Fruit fly (Drosophila melanogaster) whole organism, embryonic: Measurements from ENCODE around the gene CG11095.

Experiments used
- Asciz ChIP-seq: fragments of 200-800 bp; sonication (Bioruptor generic); optimal IDR thresholded peaks from 2 replicates; lab custom pipeline; 2017; ENCODE audit warnings: missing biosample characterization, mild to moderate bottlenecking, missing genetic modification characterization, missing genetic modification reagents
- Bgb ChIP-seq: fragments of 200-800 bp; sonication (Bioruptor generic); IDR thresholded peaks from 2 replicates; pipeline ENCODE4 v1.3.6; 2022; ENCODE audit warnings: missing biosample characterization, missing genetic modification characterization; ENCODE audit not compliant: partially characterized antibody
- CG10959 ChIP-seq: fragments of 200-800 bp; sonication (Bioruptor generic); IDR thresholded peaks from 2 replicates; pipeline ENCODE4 v1.3.6; 2022; ENCODE audit warnings: missing biosample characterization, missing genetic modification characterization
- CG11695 ChIP-seq: fragments of 200-800 bp; sonication (Bioruptor generic); IDR thresholded peaks from 3 replicates; pipeline ENCODE4 v1.3.6; 2022; ENCODE audit warnings: missing biosample characterization, missing genetic modification characterization
- CG12104 ChIP-seq: fragments of 200-800 bp; sonication (Bioruptor generic); optimal IDR thresholded peaks from 3 replicates; lab custom pipeline; 2016; ENCODE audit warnings: missing biosample characterization, missing genetic modification characterization
- CG1233 ChIP-seq: fragments of 200-800 bp; sonication (Bioruptor generic); optimal IDR thresholded peaks from 4 replicates; lab custom pipeline; 2018; ENCODE audit warnings: missing biosample characterization, mild to moderate bottlenecking, missing genetic modification characterization
- CG12659 ChIP-seq: fragments of 200-800 bp; sonication (Bioruptor generic); optimal IDR thresholded peaks from 3 replicates; lab custom pipeline; 2017; ENCODE audit warnings: mild to moderate bottlenecking, missing biosample characterization, missing genetic modification reagents, missing genetic modification characterization
- CG13775 ChIP-seq: fragments of 200-800 bp; sonication (Bioruptor generic); optimal IDR thresholded peaks from 3 replicates; lab custom pipeline; 2017; ENCODE audit warnings: missing biosample characterization, mild to moderate bottlenecking, missing genetic modification characterization
- CG14050 ChIP-seq: fragments of 200-800 bp; sonication (Bioruptor generic); IDR thresholded peaks from 3 replicates; pipeline ENCODE4 v1.3.6; 2022; ENCODE audit warnings: missing biosample characterization, missing genetic modification characterization
- CG14441 ChIP-seq: fragments of 200-800 bp; sonication (Bioruptor generic); IDR thresholded peaks from 2 replicates; pipeline ENCODE4 v1.3.6; 2022; ENCODE audit warnings: missing biosample characterization, missing genetic modification characterization
- CG1529 ChIP-seq: fragments of 200-800 bp; sonication (Bioruptor generic); optimal IDR thresholded peaks from 3 replicates; lab custom pipeline; 2018; ENCODE audit warnings: missing biosample characterization, missing genetic modification characterization
- CG17802 ChIP-seq: fragments of 200-800 bp; sonication (Bioruptor generic); optimal IDR thresholded peaks from 2 replicates; lab custom pipeline; 2018; ENCODE audit warnings: missing biosample characterization, mild to moderate bottlenecking, missing genetic modification characterization, moderate library complexity
- CG1832 ChIP-seq: fragments of 200-800 bp; sonication (Bioruptor generic); optimal IDR thresholded peaks from 2 replicates; lab custom pipeline; 2017; ENCODE audit warnings: missing biosample characterization, mild to moderate bottlenecking, missing genetic modification characterization, inconsistent platforms
- CG18619 ChIP-seq: fragments of 200-800 bp; sonication (Bioruptor generic); optimal IDR thresholded peaks from 3 replicates; lab custom pipeline; 2017; ENCODE audit warnings: missing biosample characterization, mild to moderate bottlenecking, missing genetic modification characterization
- CG2120 ChIP-seq: fragments of 200-800 bp; sonication (Bioruptor generic); optimal IDR thresholded peaks from 3 replicates; lab custom pipeline; 2016; ENCODE audit warnings: missing biosample characterization, missing genetic modification characterization
- CG2712 ChIP-seq: fragments of 200-800 bp; optimal IDR thresholded peaks from 3 replicates; lab custom pipeline; 2019; ENCODE audit warnings: missing biosample characterization, mild to moderate bottlenecking, missing genetic modification characterization, moderate library complexity
- CG31441 ChIP-seq: fragments of 200-800 bp; sonication (Bioruptor generic); IDR thresholded peaks from 2 replicates; pipeline ENCODE4 v1.3.6; 2022; ENCODE audit warnings: missing biosample characterization, missing genetic modification characterization
- CG32772 ChIP-seq: fragments of 200-800 bp; sonication (Bioruptor generic); IDR thresholded peaks from 2 replicates; pipeline ENCODE4 v1.3.6; 2022; ENCODE audit warnings: missing biosample characterization, missing genetic modification characterization
- CG3281 ChIP-seq: fragments of 200-800 bp; sonication (Bioruptor generic); optimal IDR thresholded peaks from 3 replicates; lab custom pipeline; 2017; ENCODE audit warnings: missing biosample characterization, mild to moderate bottlenecking, missing genetic modification characterization
- CG34376 ChIP-seq: fragments of 200-800 bp; sonication (Bioruptor generic); optimal IDR thresholded peaks from 2 replicates; lab custom pipeline; 2018; ENCODE audit warnings: missing biosample characterization, mild to moderate bottlenecking, missing genetic modification characterization
- CG4360 ChIP-seq: fragments of 200-800 bp; sonication (Bioruptor generic); IDR thresholded peaks from 2 replicates; pipeline ENCODE4 v1.3.6; 2022; ENCODE audit warnings: missing biosample characterization, missing genetic modification characterization
- CG4424 ChIP-seq: fragments of 200-800 bp; sonication (Bioruptor generic); optimal IDR thresholded peaks from 3 replicates; lab custom pipeline; 2016; ENCODE audit warnings: missing biosample characterization, missing genetic modification characterization
- CG4820 ChIP-seq: fragments of 200-800 bp; sonication (Bioruptor generic); optimal IDR thresholded peaks from 3 replicates; lab custom pipeline; 2016; ENCODE audit warnings: missing biosample characterization, missing genetic modification characterization
- CG7786 ChIP-seq: fragments of 200-800 bp; sonication (Bioruptor generic); optimal IDR thresholded peaks from 2 replicates; lab custom pipeline; 2016; ENCODE audit warnings: missing biosample characterization, missing genetic modification characterization
- D19A ChIP-seq: fragments of 200-800 bp; optimal IDR thresholded peaks from 3 replicates; lab custom pipeline; 2019; ENCODE audit warnings: missing biosample characterization, mild to moderate bottlenecking, missing genetic modification characterization, moderate library complexity
- Dip3 ChIP-seq: fragments of 200-800 bp; sonication (Bioruptor generic); optimal IDR thresholded peaks from 3 replicates; lab custom pipeline; 2016; ENCODE audit warnings: missing biosample characterization, missing genetic modification characterization
- Fer1 ChIP-seq: fragments of 200-800 bp; sonication (Bioruptor generic); optimal IDR thresholded peaks from 2 replicates; lab custom pipeline; 2017; ENCODE audit warnings: missing biosample characterization, mild to moderate bottlenecking, missing genetic modification characterization
- Fer3 ChIP-seq: fragments of 200-800 bp; sonication (Bioruptor generic); optimal IDR thresholded peaks from 2 replicates; lab custom pipeline; 2018; ENCODE audit warnings: missing biosample characterization, mild to moderate bottlenecking, missing genetic modification characterization, moderate library complexity
- Hr51 ChIP-seq, 2 experiments: fragments of 200-800 bp; sonication (Bioruptor generic); optimal IDR thresholded peaks; 2 replicates in 1 of 2; 3 replicates in 1 of 2; lab custom pipeline; 2016 to 2018; ENCODE audit warnings: missing biosample characterization in 2 of 2, missing genetic modification characterization in 2 of 2, mild to moderate bottlenecking in 1 of 2, moderate library complexity in 1 of 2
- MBD-R2 ChIP-seq: fragments of 200-800 bp; sonication (Bioruptor generic); IDR thresholded peaks from 2 replicates; pipeline ENCODE4 v1.3.6; 2022; ENCODE audit warnings: missing biosample characterization, missing genetic modification characterization
- Neu2 ChIP-seq: fragments of 200-800 bp; sonication (Bioruptor generic); optimal IDR thresholded peaks from 3 replicates; lab custom pipeline; 2016; ENCODE audit warnings: missing biosample characterization, missing genetic modification characterization, borderline replicate concordance
- ara ChIP-seq: fragments of 200-800 bp; sonication (Bioruptor generic); IDR thresholded peaks from 2 replicates; pipeline ENCODE4 v1.3.6; 2022; ENCODE audit warnings: missing biosample characterization, missing genetic modification characterization
- ash1 ChIP-seq: fragments of 200-800 bp; sonication (Bioruptor generic); optimal IDR thresholded peaks from 2 replicates; lab custom pipeline; 2018; ENCODE audit warnings: missing biosample characterization, mild to moderate bottlenecking, missing genetic modification characterization
- corto ChIP-seq: fragments of 200-800 bp; sonication (Bioruptor generic); optimal IDR thresholded peaks from 2 replicates; lab custom pipeline; 2016; ENCODE audit warnings: missing biosample characterization, mild to moderate bottlenecking, missing genetic modification characterization, moderate library complexity
- danr ChIP-seq: fragments of 200-800 bp; sonication (Bioruptor generic); IDR thresholded peaks from 2 replicates; pipeline ENCODE4 v1.3.6; 2022; ENCODE audit warnings: missing biosample characterization, missing genetic modification characterization
- dysf ChIP-seq: fragments of 200-800 bp; sonication (Bioruptor generic); IDR thresholded peaks from 3 replicates; pipeline ENCODE4 v1.3.6; 2022; ENCODE audit warnings: missing biosample characterization, missing genetic modification characterization
- eve ChIP-seq, 2 experiments: fragments of >200 bp; optimal IDR thresholded peaks; 2 replicates each; lab custom pipeline; 2017; ENCODE audit warnings: missing biosample characterization in 2 of 2, missing genetic modification characterization in 2 of 2
- gro ChIP-seq: fragments of 200-800 bp; sonication (Bioruptor generic); optimal IDR thresholded peaks from 2 replicates; lab custom pipeline; 2016; ENCODE audit warnings: missing biosample characterization, missing genetic modification characterization
- kah ChIP-seq: fragments of 200-800 bp; sonication (Bioruptor generic); optimal IDR thresholded peaks from 2 replicates; lab custom pipeline; 2018; ENCODE audit warnings: missing biosample characterization, mild to moderate bottlenecking, missing genetic modification characterization
- lbe ChIP-seq: fragments of 200-800 bp; sonication (Bioruptor generic); optimal IDR thresholded peaks from 2 replicates; lab custom pipeline; 2016; ENCODE audit warnings: missing biosample characterization, mild to moderate bottlenecking, missing genetic modification characterization
- lmd ChIP-seq: fragments of 200-800 bp; sonication (Bioruptor generic); IDR thresholded peaks from 2 replicates; pipeline ENCODE4 v1.3.6; 2022; ENCODE audit warnings: missing biosample characterization, missing genetic modification characterization
- mirr ChIP-seq: fragments of 200-800 bp; sonication (Bioruptor generic); optimal IDR thresholded peaks from 3 replicates; lab custom pipeline; 2018; ENCODE audit warnings: missing biosample characterization, mild to moderate bottlenecking, missing genetic modification characterization
- nau ChIP-seq: fragments of 200-800 bp; sonication (Bioruptor generic); optimal IDR thresholded peaks from 3 replicates; lab custom pipeline; 2017; ENCODE audit warnings: missing biosample characterization, mild to moderate bottlenecking, missing genetic modification characterization, missing genetic modification reagents
- pan ChIP-seq, 4 experiments: fragments of >200 bp in 3 of 4; fragments of 200-800 bp in 1 of 4; sonication (Bioruptor generic) in 1 of 4; optimal IDR thresholded peaks in 3 of 4; IDR thresholded peaks in 1 of 4; 2 replicates each; pipeline versions ENCODE4 v1.3.6 to Lab custom; 2017 to 2022; ENCODE audit warnings: missing biosample characterization in 2 of 4, missing genetic modification characterization in 2 of 4, mixed read lengths in 1 of 4
- sens ChIP-seq: fragments of 200-800 bp; sonication (Bioruptor generic); peaks from one replicate; lab custom pipeline; 2016; ENCODE audit warnings: missing biosample characterization, missing genetic modification characterization
- trem ChIP-seq: fragments of 200-800 bp; optimal IDR thresholded peaks from 3 replicates; lab custom pipeline; 2019; ENCODE audit warnings: missing biosample characterization, mild to moderate bottlenecking, missing genetic modification characterization, moderate library complexity
- zfh1 ChIP-seq: fragments of 200-800 bp; sonication (Bioruptor generic); IDR thresholded peaks from 3 replicates; pipeline ENCODE4 v1.3.6; 2022; ENCODE audit warnings: missing biosample characterization, missing genetic modification characterization

CG11095 gene

dm6 chrX:13783958-13784907 lies 27.3 kb upstream of the CG11095 start (continued):
- no peak for TF ChIP-seq CG1233 (GFP tag; lab: Kevin White, UChicago)
- TF ChIP-seq kah: no peak
- TF ChIP-seq CG11695: peak; percentile 59; the same call in 2 of the 3 replicates
- no peak for TF ChIP-seq gro (GFP tag; lab: Kevin White, UChicago)
- TF ChIP-seq CG18619: peak; percentile 35
- TF ChIP-seq trem (tag; lab: Kevin White, UChicago): peak; percentile 25
- no peak for TF ChIP-seq MBD-R2 (GFP tag; lab: Robert Waterston, UW)
- peak; percentile 36 for TF ChIP-seq D19A (tag; lab: Kevin White, UChicago)
- TF ChIP-seq CG7786: no peak
- peak; percentile 35 for TF ChIP-seq CG1529 (GFP tag; lab: Kevin White, UChicago)
- 0 out of 2 replicates have a peak, but pooled peaks have one; percentile 26 for TF ChIP-seq CG4360 (GFP tag; lab: Robert Waterston, UW)
- TF ChIP-seq Fer3 (tag; lab: Kevin White, UChicago): peak; percentile 11
- peak; percentile 19 for TF ChIP-seq nau
- TF ChIP-seq CG14441 (GFP tag; lab: Robert Waterston, UW): 0 out of 2 replicates have a peak, but pooled peaks have one; percentile 28
- TF ChIP-seq CG10959 (GFP tag; lab: Robert Waterston, UW): 0 out of 2 replicates have a peak, but pooled peaks have one; percentile 39
- no peak for TF ChIP-seq ash1 (GFP tag; lab: Kevin White, UChicago)
- no peak for TF ChIP-seq pan (optimal IDR thresholded peaks at IDR 0.05; lab: Kevin White, UChicago)
- peak in 1 of 2 experiments; percentile 34 for TF ChIP-seq pan (GFP tag; optimal IDR thresholded peaks at IDR 0.05 in 1 of 2, IDR thresholded peaks at IDR 0.05 in 1 of 2)
- TF ChIP-seq Bgb (GFP tag; lab: Robert Waterston, UW): no peak
- TF ChIP-seq CG13775 (GFP tag; lab: Kevin White, UChicago): peak; percentile 16
- peak; percentile 18 for TF ChIP-seq Fer1 (GFP tag; lab: Kevin White, UChicago)
- TF ChIP-seq CG12104 (GFP tag; lab: Kevin White, UChicago): peak; percentile 33
- TF ChIP-seq CG31441 (GFP tag; lab: Robert Waterston, UW): peak; percentile 73
- TF ChIP-seq lbe: no peak
- peak; percentile 65 for TF ChIP-seq CG2712
- TF ChIP-seq ara (GFP tag; lab: Robert Waterston, UW): peak; percentile 14; the same call in 1 of the 2 replicates
- peak; percentile 49 for TF ChIP-seq CG4820 (GFP tag; lab: Kevin White, UChicago)
- peak in 1 of 2 experiments; percentile 58 for TF ChIP-seq eve (GFP tag; optimal IDR thresholded peaks at IDR 0.05; lab: Kevin White, UChicago)
- peak; percentile 93 for TF ChIP-seq sens (GFP tag; lab: Kevin White, UChicago)
- no peak for TF ChIP-seq CG34376 (GFP tag; lab: Kevin White, UChicago)
- TF ChIP-seq Dip3: peak; percentile 4
- no peak for TF ChIP-seq corto (GFP tag; lab: Kevin White, UChicago)
- TF ChIP-seq CG14050 (GFP tag; lab: Robert Waterston, UW): peak; percentile 22; the same call in 1 of the 3 replicates
- peak; percentile 49 for TF ChIP-seq CG3281 (GFP tag; lab: Kevin White, UChicago)
- no peak for TF ChIP-seq mirr (GFP tag; lab: Kevin White, UChicago)
- TF ChIP-seq CG12659 (GFP tag; lab: Kevin White, UChicago): peak; percentile 30
- TF ChIP-seq CG2120 (GFP tag; lab: Kevin White, UChicago): peak; percentile 44
- peak; percentile 67 for TF ChIP-seq dysf (GFP tag; lab: Robert Waterston, UW)
- peak; percentile 59 for TF ChIP-seq CG4424 (GFP tag; lab: Kevin White, UChicago)
- 0 out of 2 replicates have a peak, but pooled peaks have one; percentile 19 for TF ChIP-seq danr (GFP tag; lab: Robert Waterston, UW)
- TF ChIP-seq CG1832: peak; percentile 58
- TF ChIP-seq CG32772 (GFP tag; lab: Robert Waterston, UW): peak; percentile 10; the same call in 1 of the 2 replicates
- TF ChIP-seq Neu2 (GFP tag; lab: Kevin White, UChicago): no peak
- TF ChIP-seq Hr51 (GFP tag; optimal IDR thresholded peaks at IDR 0.05; lab: Kevin White, UChicago): peak in 1 of 2 experiments; percentile 63
- TF ChIP-seq lmd (GFP tag; lab: Robert Waterston, UW): peak; percentile 52; the same call in 1 of the 2 replicates
- TF ChIP-seq zfh1 (GFP tag; lab: Robert Waterston, UW): peak; percentile 41; the same call in 1 of the 3 replicates
- peak; percentile 61 for TF ChIP-seq Asciz (GFP tag; lab: Kevin White, UChicago)
- TF ChIP-seq CG17802 (tag; lab: Kevin White, UChicago): peak; percentile 6
